Fruit fly (Drosophila melanogaster) whole organism: ENCODE results near the gene CG46244.

ENCODE experiments used
- CG8478 ChIP-seq: fragments of >200 bp; optimal IDR thresholded peaks from 2 replicates; lab custom pipeline; 2018; ENCODE audit warnings: inconsistent platforms
- Dll ChIP-seq: fragments of >200 bp; optimal IDR thresholded peaks from 2 replicates; lab custom pipeline; 2017
- EcR ChIP-seq, 2 experiments: fragments of >200 bp; optimal IDR thresholded peaks; 2 replicates each; lab custom pipeline; 2017; ENCODE audit warnings: missing biosample characterization in 2 of 2, missing genetic modification characterization in 2 of 2, missing genetic modification reagents in 2 of 2
- psq ChIP-seq: fragments of >200 bp; optimal IDR thresholded peaks from 2 replicates; lab custom pipeline; 2017
- usp ChIP-seq: fragments of >200 bp; optimal IDR thresholded peaks from 2 replicates; lab custom pipeline; 2017; ENCODE audit warnings: missing biosample characterization, missing genetic modification characterization, mixed read lengths

DNA sequence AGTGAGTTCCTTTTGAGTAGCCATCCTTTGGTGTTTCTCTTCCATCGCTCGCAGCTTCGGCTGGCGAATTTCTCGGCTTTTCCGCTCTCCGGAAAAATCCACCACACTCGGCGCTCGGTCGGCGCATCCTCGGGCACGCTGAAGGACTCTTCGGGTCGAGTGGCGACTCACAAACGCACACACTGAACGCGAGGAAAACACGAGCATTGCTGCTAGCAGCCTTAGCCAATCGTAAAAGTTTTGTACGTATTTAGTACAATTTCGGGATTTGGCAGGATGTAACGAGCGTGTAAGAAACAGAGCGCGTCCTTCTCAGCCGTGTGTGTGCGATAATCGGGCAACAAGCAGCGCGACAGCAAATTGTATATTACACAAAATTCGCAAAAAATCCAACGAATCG is at the start of gene CG46244:
- TF ChIP-seq psq (lab: Kevin White, UChicago) (no peak), Dll (lab: Kevin White, UChicago) (no peak), usp (no peak), EcR (GFP tag; optimal IDR thresholded peaks at IDR 0.05; lab: Kevin White, UChicago) (no peak), CG8478 (lab: Kevin White, UChicago) (no peak)
